Worm (Caenorhabditis elegans) whole organism, late embryonic: Measurements from ENCODE around the gene T02B11.4.
"Not testable (repeated sequence)": the region's sequence is repeated elsewhere in the genome, so short reads cannot be mapped to it uniquely, and the experiment has no call there.

Source experiments
- C38D4.7 ChIP-seq: fragments of 200-800 bp; sonication (Bioruptor generic); optimal IDR thresholded peaks from 2 replicates; lab custom pipeline; 2018; ENCODE audit warnings: mild to moderate bottlenecking, missing genetic modification characterization, moderate library complexity, missing compliant biosample characterization
- ama-1 ChIP-seq: fragments of 150-350 bp; optimal IDR thresholded peaks from 2 replicates; lab custom pipeline; 2014
- ceh-14 ChIP-seq: sonication (generic microtip); optimal IDR thresholded peaks from 2 replicates; lab custom pipeline; 2016; ENCODE audit warnings: missing genotype, missing genetic modification characterization, missing compliant biosample characterization
- ceh-18 ChIP-seq: sonication (generic microtip); optimal IDR thresholded peaks from 2 replicates; lab custom pipeline; 2016; ENCODE audit warnings: missing genetic modification characterization, missing compliant biosample characterization
- ceh-48 ChIP-seq: sonication (generic microtip); optimal IDR thresholded peaks from 2 replicates; lab custom pipeline; 2016; ENCODE audit warnings: missing genetic modification characterization, inconsistent platforms, missing compliant biosample characterization
- ceh-9 ChIP-seq: sonication (generic microtip); optimal IDR thresholded peaks from 2 replicates; lab custom pipeline; 2016; ENCODE audit warnings: mild to moderate bottlenecking, missing genetic modification characterization, inconsistent platforms, missing compliant biosample characterization
- dmd-4 ChIP-seq: sonication (generic microtip); optimal IDR thresholded peaks from 2 replicates; lab custom pipeline; 2016; ENCODE audit warnings: borderline replicate concordance, missing genetic modification characterization, missing compliant biosample characterization
- eyg-1 ChIP-seq: sonication (generic microtip); optimal IDR thresholded peaks from 2 replicates; lab custom pipeline; 2016; ENCODE audit warnings: missing genotype, missing genetic modification characterization, missing compliant biosample characterization
- fax-1 ChIP-seq: sonication (generic microtip); optimal IDR thresholded peaks from 2 replicates; lab custom pipeline; 2016; ENCODE audit warnings: missing genotype, missing genetic modification characterization, missing compliant biosample characterization
- fkh-6 ChIP-seq: sonication (generic microtip); optimal IDR thresholded peaks from 2 replicates; lab custom pipeline; 2016; ENCODE audit warnings: missing genetic modification characterization, missing compliant biosample characterization
- hlh-13 ChIP-seq: fragments of 200-800 bp; sonication (Bioruptor generic); optimal IDR thresholded peaks from 2 replicates; lab custom pipeline; 2018; ENCODE audit warnings: mild to moderate bottlenecking, missing genetic modification characterization, missing compliant biosample characterization
- hlh-15 ChIP-seq: sonication (generic microtip); optimal IDR thresholded peaks from 2 replicates; lab custom pipeline; 2016; ENCODE audit warnings: missing genetic modification characterization, missing compliant biosample characterization
- hlh-30 ChIP-seq: sonication (generic microtip); optimal IDR thresholded peaks from 2 replicates; lab custom pipeline; 2017; ENCODE audit warnings: antibody characterized with exemption, missing genetic modification characterization, missing compliant biosample characterization; ENCODE audit not compliant: insufficient read depth
- madf-2 ChIP-seq: sonication (generic microtip); optimal IDR thresholded peaks from 2 replicates; lab custom pipeline; 2017; ENCODE audit warnings: missing genetic modification characterization, missing compliant biosample characterization
- nhr-11 ChIP-seq: fragments of 150-350 bp; optimal IDR thresholded peaks from 2 replicates; lab custom pipeline; 2014; ENCODE audit warnings: missing biosample characterization, missing genetic modification characterization
- nhr-232 ChIP-seq: sonication (generic microtip); optimal IDR thresholded peaks from 2 replicates; lab custom pipeline; 2016; ENCODE audit warnings: missing genetic modification characterization, missing compliant biosample characterization
- pha-4 ChIP-seq: fragments of 150-350 bp; optimal IDR thresholded peaks from 2 replicates; lab custom pipeline; 2018; ENCODE audit warnings: missing biosample characterization, missing genetic modification reagents, missing genetic modification characterization
- pqm-1 ChIP-seq: sonication (generic microtip); optimal IDR thresholded peaks from 2 replicates; lab custom pipeline; 2016; ENCODE audit warnings: missing genetic modification characterization, missing compliant biosample characterization
- unc-3 ChIP-seq, 2 experiments: fragments of 200-800 bp in 1 of 2; sonication (Bioruptor generic) in 1 of 2; sonication (generic microtip) in 1 of 2; conservative IDR thresholded peaks in 1 of 2; optimal IDR thresholded peaks in 1 of 2; 2 replicates each; pipeline versions ENCODE4 v1.3.6 to Lab custom; 2016 to 2022; ENCODE audit warnings: missing compliant biosample characterization in 2 of 2, missing genetic modification characterization in 2 of 2, missing genetic modification reagents in 1 of 2

T02B11.4 gene

DNA sequence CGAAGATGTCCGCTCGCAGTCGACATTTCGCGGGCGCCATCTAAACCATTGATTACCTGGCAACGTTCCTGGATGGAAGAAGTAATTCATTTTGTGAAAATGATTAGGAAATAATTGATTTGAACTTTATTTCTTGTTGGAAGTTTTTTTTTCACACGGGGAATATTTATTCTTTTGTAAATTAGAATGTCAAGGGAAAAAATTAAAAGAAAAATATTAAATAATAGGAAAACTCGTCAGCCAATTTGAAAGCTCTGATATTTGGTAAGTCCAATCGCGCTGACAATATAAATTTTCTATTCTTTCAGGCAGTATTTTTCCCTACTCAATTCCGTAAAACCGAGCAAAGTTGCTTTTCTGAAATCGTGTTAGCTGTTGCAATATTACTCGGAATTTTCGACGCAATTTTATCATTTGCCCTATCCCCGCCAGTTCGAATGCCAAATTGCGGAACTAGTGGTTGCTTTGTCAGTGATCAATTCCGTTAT lies 31.9 kb downstream of the T02B11.4 start, which contains the start of the genes K09C6.7 and K09C6.10:
Gene K09C6.7 (minus strand): TSS at position 101 of the 488 bp plus-strand sequence.
Gene K09C6.10 (plus strand): TSS at position 438 of the 488 bp plus-strand sequence.
- TF ChIP-seq ama-1 (lab: Kevin White, UChicago); nhr-232 (tag; lab: Kevin White, UChicago); pha-4 (tag; lab: Kevin White, UChicago): not testable (repeated sequence)

- TF ChIP-seq fkh-6 (tag; lab: Kevin White, UChicago) (no peak), dmd-4 (no peak), madf-2 (no peak), unc-3 (GFP tag; conservative IDR thresholded peaks at IDR 0.05; lab: Robert Waterston, UW) (no peak), unc-3 (tag; optimal IDR thresholded peaks at IDR 0.05; lab: Kevin White, UChicago) (no peak), ama-1 (lab: Kevin White, UChicago) (no peak), ceh-9 (tag; lab: Kevin White, UChicago) (no peak)
Observed at ce11 chrV:833368-833767, 37.6 kb downstream of the T02B11.4 start, which contains the start of gene F41H8.1. F41H8.1 (plus strand) TSS chrV:833668.

DNA sequence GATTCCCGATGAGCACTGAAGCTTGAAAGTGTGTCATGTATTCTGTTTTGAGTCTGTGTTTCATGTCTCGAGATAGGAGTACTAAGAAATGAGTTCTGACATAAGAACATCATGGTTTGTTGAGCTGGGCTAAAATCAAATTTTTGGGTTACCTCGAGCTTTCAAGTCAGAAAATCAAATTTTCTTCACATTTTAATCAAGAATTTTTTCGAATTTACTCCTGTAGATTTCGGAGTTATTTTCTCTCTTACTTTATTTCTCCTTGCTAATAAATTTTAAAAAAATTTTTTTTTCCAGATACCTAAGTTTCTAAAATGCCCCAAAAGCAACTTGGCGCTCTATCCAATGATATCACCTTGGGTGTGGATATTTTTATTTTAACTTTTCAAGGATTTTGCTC lies 44.8 kb downstream of the T02B11.4 start, which contains the start of gene F41H8.2:
Gene F41H8.2 (plus strand): TSS at position 301 of the 400 bp plus-strand sequence.
- TF ChIP-seq nhr-11 (tag; lab: Kevin White, UChicago) (no peak), hlh-13 (GFP tag; lab: Kevin White, UChicago) (no peak), fkh-6 (tag; lab: Kevin White, UChicago) (no peak), ceh-14 (tag; lab: Kevin White, UChicago) (no peak), eyg-1 (tag; lab: Kevin White, UChicago) (no peak), fax-1 (no peak)

DNA sequence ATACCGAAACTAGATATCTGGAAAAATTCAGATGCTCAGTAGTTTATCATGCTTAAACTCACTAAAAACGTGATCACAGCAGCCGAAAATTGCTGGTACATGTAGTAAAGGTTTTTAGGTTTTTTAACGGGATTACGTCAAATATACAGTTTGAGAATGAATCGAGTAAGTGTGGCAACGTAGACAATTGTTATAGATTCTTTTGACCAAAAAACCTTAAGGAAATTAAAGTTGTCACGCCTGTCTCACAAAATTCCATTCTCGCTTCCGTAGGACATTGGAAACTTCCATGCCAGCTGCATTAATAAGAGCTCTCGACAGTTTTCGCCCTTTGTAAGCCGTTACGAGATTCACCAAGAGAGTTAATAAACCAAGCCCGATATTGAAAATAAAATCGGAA lies 48.0 kb downstream of the T02B11.4 start, which contains the start of gene srx-31:
Gene srx-31 (minus strand): TSS at position 101 of the 400 bp plus-strand sequence.
- not testable (repeated sequence) for TF ChIP-seq hlh-15; C38D4.7 (GFP tag; lab: Kevin White, UChicago); ceh-48 (tag; lab: Kevin White, UChicago)

ce11 chrV:820629-821028 lies 50.3 kb downstream of the T02B11.4 start, which contains the start of gene srx-32:
srx-32 (minus strand) TSS chrV:820729.
- TF ChIP-seq pqm-1, hlh-30, ceh-18 (tag; lab: Kevin White, UChicago): not testable (repeated sequence)
- TF ChIP-seq, all 69 proteins: peak for 0; not testable (repeated sequence) for 69
